Worm (Caenorhabditis elegans) whole organism, L1 larva: ENCODE measurements around the gene sre-43.

Experiments
- alr-1 ChIP-seq: fragments of 200-800 bp; sonication (Bioruptor generic); optimal IDR thresholded peaks from 2 replicates; lab custom pipeline; 2018; ENCODE audit warnings: borderline replicate concordance, mild to moderate bottlenecking, missing genetic modification characterization, missing compliant biosample characterization
- ama-1 ChIP-seq: fragments of 150-350 bp; optimal IDR thresholded peaks from 2 replicates; lab custom pipeline; 2014
- ceh-8 ChIP-seq: fragments of 200-800 bp; sonication (Bioruptor generic); optimal IDR thresholded peaks from 2 replicates; lab custom pipeline; 2018; ENCODE audit warnings: mild to moderate bottlenecking, missing genetic modification characterization, moderate library complexity, missing compliant biosample characterization
- dpl-1 ChIP-seq, 3 experiments: fragments of 150-350 bp in 2 of 3; sonication (generic microtip) in 1 of 3; optimal IDR thresholded peaks; 2 replicates each; lab custom pipeline; 2014 to 2017; ENCODE audit warnings: missing biosample characterization in 3 of 3, missing genetic modification characterization in 3 of 3, missing genetic modification reagents in 3 of 3
- egl-13 ChIP-seq: sonication (generic microtip); optimal IDR thresholded peaks from 2 replicates; lab custom pipeline; 2016; ENCODE audit warnings: missing genotype, missing genetic modification reagents, missing genetic modification characterization, missing compliant biosample characterization
- egl-27 ChIP-seq, 2 experiments: fragments of 150-350 bp in 1 of 2; sonication (generic microtip); optimal IDR thresholded peaks; 3 replicates each; lab custom pipeline; 2017 to 2018; ENCODE audit warnings: missing biosample characterization in 2 of 2, missing genetic modification characterization in 2 of 2, missing genetic modification reagents in 2 of 2
- lin-14 ChIP-seq: fragments of 200-800 bp; sonication (Bioruptor generic); optimal IDR thresholded peaks from 2 replicates; lab custom pipeline; 2018; ENCODE audit warnings: mild to moderate bottlenecking, missing genetic modification characterization, moderate library complexity, missing compliant biosample characterization
- mdl-1 ChIP-seq, 2 experiments: fragments of 150-350 bp; optimal IDR thresholded peaks; 2 replicates each; lab custom pipeline; 2014 to 2017; ENCODE audit warnings: missing biosample characterization in 2 of 2, missing genetic modification characterization in 2 of 2, inconsistent platforms in 1 of 2
- pqm-1 ChIP-seq: sonication (generic microtip); optimal IDR thresholded peaks from 3 replicates; lab custom pipeline; 2017; ENCODE audit warnings: missing biosample characterization, missing genetic modification characterization
- unc-86 ChIP-seq: sonication (generic microtip); optimal IDR thresholded peaks from 2 replicates; lab custom pipeline; 2016; ENCODE audit warnings: missing genetic modification characterization, missing compliant biosample characterization
- xbp-1 ChIP-seq: sonication (generic microtip); optimal IDR thresholded peaks from 2 replicates; lab custom pipeline; 2016; ENCODE audit warnings: missing genetic modification characterization, missing compliant biosample characterization
- zip-4 ChIP-seq: fragments of 200-800 bp; sonication (Bioruptor generic); optimal IDR thresholded peaks from 2 replicates; lab custom pipeline; 2018; ENCODE audit warnings: mild to moderate bottlenecking, missing genetic modification characterization, moderate library complexity, missing compliant biosample characterization
- ztf-4 ChIP-seq: fragments of 150-350 bp; optimal IDR thresholded peaks from 2 replicates; lab custom pipeline; 2014; ENCODE audit warnings: missing biosample characterization, missing genetic modification characterization

ce11 chrII:13935907-13936306, 33.0 kb downstream of the sre-43 start:
- TF ChIP-seq dpl-1 (GFP tag; optimal IDR thresholded peaks at IDR 0.05; lab: Kevin White, UChicago) (no peak), alr-1 (tag; lab: Kevin White, UChicago) (no peak), zip-4 (GFP tag; lab: Kevin White, UChicago) (no peak), unc-86 (tag; lab: Kevin White, UChicago) (no peak), xbp-1 (tag; lab: Kevin White, UChicago) (no peak), ama-1 (lab: Kevin White, UChicago) (no peak), ceh-8 (peak; percentile 52), mdl-1 (tag; optimal IDR thresholded peaks at IDR 0.05; lab: Kevin White, UChicago) (no peak), egl-13 (tag; lab: Kevin White, UChicago) (peak; percentile 17), ztf-4 (no peak), pqm-1 (tag; lab: Kevin White, UChicago) (no peak), egl-27 (tag; optimal IDR thresholded peaks at IDR 0.05; lab: Kevin White, UChicago) (no peak), lin-14 (GFP tag; lab: Kevin White, UChicago) (peak; percentile 55)
